Worm (Caenorhabditis elegans): Measurements from ENCODE around the gene srg-23.

- TF ChIP-seq ama-1 (optimal IDR thresholded peaks at IDR 0.05): no peak
- no peak for TF ChIP-seq F13C5.2 (tag; optimal IDR thresholded peaks at IDR 0.05)
- TF ChIP-seq flt-1 (GFP tag; IDR thresholded peaks at IDR 0.05): no peak
- TF ChIP-seq ets-7 (tag; optimal IDR thresholded peaks at IDR 0.05): no peak
Measured at ce11 chrII:3091268-3091667, 4.7 kb downstream of the srg-23 start, which contains the start of gene srg-21.

Data from whole organism, early embryonic.